Worm (Caenorhabditis elegans): ENCODE data around the gene Y38H6C.20.

The Y38H6C.20 gene

DNA sequence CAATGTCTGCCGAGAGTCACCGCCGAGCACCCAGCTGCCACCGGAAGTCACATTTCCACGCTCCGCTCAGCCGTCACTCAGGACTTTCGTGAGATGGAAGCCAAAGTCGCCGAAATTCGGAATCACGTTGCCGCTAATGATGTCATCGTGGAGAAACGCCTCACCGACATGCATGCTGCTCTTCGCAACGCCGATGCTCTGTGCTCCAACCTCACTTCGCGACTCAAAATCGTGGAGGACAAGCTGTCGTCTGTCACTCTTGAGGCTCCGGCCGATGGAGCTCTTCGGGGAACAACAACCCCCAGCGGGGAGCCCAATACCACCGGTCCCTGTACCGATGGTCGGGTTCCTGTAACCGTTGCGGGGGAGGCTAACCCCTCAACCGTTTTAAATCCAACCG lies 44.5 kb downstream of the Y38H6C.20 start:
- TF ChIP-seq nhr-11 (tag; optimal IDR thresholded peaks at IDR 0.05) (no peak), elt-1 (tag; optimal IDR thresholded peaks at IDR 0.05) (no peak)

DNA sequence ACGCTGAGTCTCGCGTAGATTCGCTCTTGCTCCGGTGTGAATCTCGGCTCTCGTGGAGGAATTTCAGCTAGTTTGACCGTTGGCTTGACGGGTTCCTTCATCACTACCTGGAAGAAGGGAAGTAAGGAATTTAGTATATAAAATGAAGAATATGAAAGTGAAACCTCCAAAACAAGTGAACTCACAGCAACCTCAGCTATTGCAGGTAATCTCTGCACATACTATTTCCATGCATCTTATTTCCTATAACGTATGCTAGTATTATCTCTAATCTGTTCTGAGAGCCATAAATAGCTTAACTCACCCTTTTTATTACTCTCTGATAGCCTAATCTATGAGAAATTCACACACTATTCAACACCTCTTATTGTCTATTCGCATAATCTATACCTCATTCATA lies 46.0 kb downstream of the Y38H6C.20 start, which contains the start of gene Y38H6C.4:
Gene Y38H6C.4, minus strand, starts transcription at position 101 of the 400 bp plus-strand sequence.
- TF ChIP-seq pha-4 (tag; optimal IDR thresholded peaks at IDR 0.05), result no peak
- no peak for TF ChIP-seq fkh-10 (GFP tag; optimal IDR thresholded peaks at IDR 0.05)

- no peak for TF ChIP-seq nhr-28 (tag; optimal IDR thresholded peaks at IDR 0.05)
- TF ChIP-seq fkh-2 (tag; optimal IDR thresholded peaks at IDR 0.05), result no peak
- TF ChIP-seq mml-1 (tag; optimal IDR thresholded peaks at IDR 0.05), result no peak
- TF ChIP-seq hmg-11 (tag; optimal IDR thresholded peaks at IDR 0.05), result no peak
- TF ChIP-seq nhr-12 (tag; optimal IDR thresholded peaks at IDR 0.05), result no peak
- no peak for TF ChIP-seq nhr-25 (tag; optimal IDR thresholded peaks at IDR 0.05)
- TF ChIP-seq lsy-12 (tag; optimal IDR thresholded peaks at IDR 0.05), result no peak
- TF ChIP-seq ztf-4 (tag; optimal IDR thresholded peaks at IDR 0.05), result no peak
- no peak for TF ChIP-seq lin-15B (tag; optimal IDR thresholded peaks at IDR 0.05)
- no peak for TF ChIP-seq fkh-10 (GFP tag; optimal IDR thresholded peaks at IDR 0.05)
- no peak for TF ChIP-seq tbx-2 (tag; optimal IDR thresholded peaks at IDR 0.05)
- no peak for TF ChIP-seq nhr-11 (tag; optimal IDR thresholded peaks at IDR 0.05)
- TF ChIP-seq elt-2 (tag; optimal IDR thresholded peaks at IDR 0.05), result no peak
- TF ChIP-seq pqm-1 (tag; optimal IDR thresholded peaks at IDR 0.05), result no peak
- TF ChIP-seq daf-12 (tag; optimal IDR thresholded peaks at IDR 0.05), result no peak
- no peak for TF ChIP-seq snpc-4 (tag; optimal IDR thresholded peaks at IDR 0.05)
Measured at ce11 chrV:20500405-20500804, 50.6 kb downstream of the Y38H6C.20 start, which contains the start of gene dct-14. dct-14 (minus strand) TSS chrV:20500505.

DNA sequence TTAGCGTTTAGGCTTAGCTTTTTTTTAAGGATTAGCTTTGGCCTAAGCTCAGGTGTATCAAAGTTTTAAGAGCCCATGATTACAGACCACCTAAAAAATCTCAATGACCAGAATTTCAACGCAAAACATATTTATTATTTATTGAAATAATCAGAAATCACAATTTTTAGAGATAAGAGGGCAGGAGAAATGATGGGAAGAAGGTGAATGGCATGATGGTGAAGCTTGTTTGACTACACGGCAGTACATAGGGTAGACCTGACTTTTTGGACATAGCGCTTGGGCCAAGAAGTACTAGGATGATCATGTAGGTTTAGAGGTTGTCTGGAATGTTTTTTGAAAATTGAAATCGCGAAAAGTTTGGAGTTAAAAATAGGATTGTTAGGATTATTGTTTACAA lies 51.4 kb downstream of the Y38H6C.20 start:
- TF ChIP-seq pqm-1 (tag; optimal IDR thresholded peaks at IDR 0.05) (peak; percentile 8), tbx-2 (tag; optimal IDR thresholded peaks at IDR 0.05) (no peak), nhr-28 (tag; optimal IDR thresholded peaks at IDR 0.05) (no peak), nhr-76 (tag; optimal IDR thresholded peaks at IDR 0.05) (no peak), elt-2 (tag; optimal IDR thresholded peaks at IDR 0.05) (peak; percentile 30)

- TF ChIP-seq elt-2 (tag; optimal IDR thresholded peaks at IDR 0.05) (peak; percentile 97), pqm-1 (tag; optimal IDR thresholded peaks at IDR 0.05) (peak; percentile 90), unc-62 (GFP tag; optimal IDR thresholded peaks at IDR 0.05) (no peak), ama-1 (optimal IDR thresholded peaks at IDR 0.05) (peak; percentile 39), eor-1 (tag; optimal IDR thresholded peaks at IDR 0.05) (no peak), nhr-237 (tag; optimal IDR thresholded peaks at IDR 0.05) (no peak)
Measured at ce11 chrV:20498980-20499379, 52.0 kb downstream of the Y38H6C.20 start, which contains the start of gene dct-16. dct-16 (minus strand) TSS chrV:20499057.

- peak; percentile 2 for TF ChIP-seq nhr-43 (tag; optimal IDR thresholded peaks at IDR 0.05; ENCODE audit: poor library complexity, severe bottlenecking)
- TF ChIP-seq nhr-25 (tag; optimal IDR thresholded peaks at IDR 0.05), result no peak
- no peak for TF ChIP-seq ztf-11 (tag; optimal IDR thresholded peaks at IDR 0.05)
- peak; percentile 51 for TF ChIP-seq elt-2 (tag; optimal IDR thresholded peaks at IDR 0.05)
- TF ChIP-seq fos-1 (tag; optimal IDR thresholded peaks at IDR 0.05), result peak; percentile 54
Measured at ce11 chrV:20497537-20497936, 53.5 kb downstream of the Y38H6C.20 start.
